Worm (Caenorhabditis elegans): ENCODE results near the gene R53.4.

- TF ChIP-seq dmd-4 (tag; optimal IDR thresholded peaks at IDR 0.05) (no peak), blmp-1 (tag; optimal IDR thresholded peaks at IDR 0.05; ENCODE audit: insufficient read depth) (no peak), lin-13 (GFP tag; optimal IDR thresholded peaks at IDR 0.05) (no peak), nhr-11 (tag; optimal IDR thresholded peaks at IDR 0.05) (no peak)
Measured at ce11 chrII:9970438-9971092, 2.7 kb upstream of the R53.4 start, which contains the start of gene R53.5.
